Fruit fly (Drosophila melanogaster): ENCODE measurements around the gene CG3618.

Gene CG3618

dm6 chr3L:20784812-20785671 lies 30.8 kb downstream of the CG3618 start (continued):
- peak; percentile 75 for TF ChIP-seq CG15514 (GFP tag; optimal IDR thresholded peaks at IDR 0.05)
- TF ChIP-seq grn (GFP tag; optimal IDR thresholded peaks at IDR 0.05): peak; percentile 92
- TF ChIP-seq Fer1 (GFP tag; optimal IDR thresholded peaks at IDR 0.05): peak; percentile 51
- no peak for TF ChIP-seq CG3065 (GFP tag; optimal IDR thresholded peaks at IDR 0.05)
- no peak for TF ChIP-seq vfl (GFP tag; optimal IDR thresholded peaks at IDR 0.05)
- no peak for TF ChIP-seq ash1 (GFP tag; optimal IDR thresholded peaks at IDR 0.05)
- TF ChIP-seq chinmo (GFP tag; IDR thresholded peaks at IDR 0.05; ENCODE audit: partially characterized antibody): peak; percentile 79; the same call in 3 of the 4 replicates
- TF ChIP-seq NC2α (GFP tag; optimal IDR thresholded peaks at IDR 0.05): no peak
- peak; percentile 40 for TF ChIP-seq grau (tag; optimal IDR thresholded peaks at IDR 0.05)
- peak; percentile 28 for TF ChIP-seq gro (GFP tag; optimal IDR thresholded peaks at IDR 0.05)
- peak; percentile 16 for TF ChIP-seq CG17359 (tag; optimal IDR thresholded peaks at IDR 0.05)
- peak; percentile 2 for TF ChIP-seq Hmx (GFP tag; optimal IDR thresholded peaks at IDR 0.05)
- TF ChIP-seq CG11398 (GFP tag; optimal IDR thresholded peaks at IDR 0.05): no peak
- TF ChIP-seq Six4 (GFP tag; optimal IDR thresholded peaks at IDR 0.05): peak; percentile 18
- peak; percentile 27 for TF ChIP-seq CG13296 (GFP tag; optimal IDR thresholded peaks at IDR 0.05)
- no peak for TF ChIP-seq Spps (tag; optimal IDR thresholded peaks at IDR 0.05)
- peak; percentile 26 for TF ChIP-seq CG17186 (GFP tag; optimal IDR thresholded peaks at IDR 0.05)
- TF ChIP-seq Max (GFP tag; optimal IDR thresholded peaks at IDR 0.05): peak; percentile 44
- TF ChIP-seq rib (GFP tag; IDR thresholded peaks at IDR 0.05): peak; percentile 49; the same call in 1 of the 2 replicates
- TF ChIP-seq Nf-YC (tag; optimal IDR thresholded peaks at IDR 0.05): peak; percentile 55
- TF ChIP-seq CG9437 (GFP tag; optimal IDR thresholded peaks at IDR 0.05): peak; percentile 47
- peak; percentile 27 for TF ChIP-seq CG8290 (GFP tag; optimal IDR thresholded peaks at IDR 0.05)
- TF ChIP-seq CG8290 (tag; optimal IDR thresholded peaks at IDR 0.05): peak in 1 of 2 experiments; percentile 12
- TF ChIP-seq odd (GFP tag; optimal IDR thresholded peaks at IDR 0.05): peak; percentile 40
- TF ChIP-seq ci (GFP tag; IDR thresholded peaks at IDR 0.05): peak; percentile 35; the same call in 1 of the 3 replicates
- no peak for TF ChIP-seq CG3407 (GFP tag; optimal IDR thresholded peaks at IDR 0.05)
- peak; percentile 56 for TF ChIP-seq CHES-1-like (GFP tag; optimal IDR thresholded peaks at IDR 0.05)
- 0 out of 2 replicates have a peak, but pooled peaks have one; percentile 9 for TF ChIP-seq onecut (GFP tag; IDR thresholded peaks at IDR 0.05)
- no peak for TF ChIP-seq CG10366 (GFP tag; IDR thresholded peaks at IDR 0.05)
- TF ChIP-seq crc (GFP tag; optimal IDR thresholded peaks at IDR 0.05): no peak
- peak; percentile 32 for TF ChIP-seq CG12299 (tag; optimal IDR thresholded peaks at IDR 0.05)
- TF ChIP-seq eyg (GFP tag; optimal IDR thresholded peaks at IDR 0.05): no peak
- peak; percentile 50 for TF ChIP-seq CG13287 (GFP tag; IDR thresholded peaks at IDR 0.05; ENCODE audit: partially characterized antibody)
- TF ChIP-seq Elba2 (GFP tag; optimal IDR thresholded peaks at IDR 0.05): no peak
- peak; percentile 2 for TF ChIP-seq CG10979 (tag; optimal IDR thresholded peaks at IDR 0.05)
- TF ChIP-seq phol (tag; optimal IDR thresholded peaks at IDR 0.05): peak; percentile 50
- no peak for TF ChIP-seq CG7745 (tag; optimal IDR thresholded peaks at IDR 0.05)
- TF ChIP-seq trem (tag; optimal IDR thresholded peaks at IDR 0.05): peak; percentile 39
- 0 out of 2 replicates have a peak, but pooled peaks have one; percentile 27 for TF ChIP-seq inv (GFP tag; IDR thresholded peaks at IDR 0.05; ENCODE audit: partially characterized antibody)
- no peak for TF ChIP-seq CG6272 (GFP tag; IDR thresholded peaks at IDR 0.05)
- peak; percentile 27 for TF ChIP-seq CG17829 (tag; optimal IDR thresholded peaks at IDR 0.05)
- no peak for TF ChIP-seq CG8765 (GFP tag; IDR thresholded peaks at IDR 0.05)
- TF ChIP-seq p53 (GFP tag; optimal IDR thresholded peaks at IDR 0.05): no peak
- TF ChIP-seq CG14667 (GFP tag; IDR thresholded peaks at IDR 0.05): no peak
- no peak for TF ChIP-seq CG12236 (GFP tag; optimal IDR thresholded peaks at IDR 0.05)
- TF ChIP-seq yki (optimal IDR thresholded peaks at IDR 0.05): peak; percentile 72
- no peak; the same call in 3 of the 4 replicates for TF ChIP-seq Dll (GFP tag; IDR thresholded peaks at IDR 0.05; ENCODE audit: partially characterized antibody)
- no peak for TF ChIP-seq CG8359 (GFP tag; optimal IDR thresholded peaks at IDR 0.05; ENCODE audit: borderline replicate concordance)
- no peak for TF ChIP-seq zen2 (GFP tag; IDR thresholded peaks at IDR 0.05; ENCODE audit: partially characterized antibody)

Measured in whole organism, embryonic.